Fruit fly (Drosophila melanogaster): ENCODE data around the gene ATP6AP2.

The ATP6AP2 gene

DNA sequence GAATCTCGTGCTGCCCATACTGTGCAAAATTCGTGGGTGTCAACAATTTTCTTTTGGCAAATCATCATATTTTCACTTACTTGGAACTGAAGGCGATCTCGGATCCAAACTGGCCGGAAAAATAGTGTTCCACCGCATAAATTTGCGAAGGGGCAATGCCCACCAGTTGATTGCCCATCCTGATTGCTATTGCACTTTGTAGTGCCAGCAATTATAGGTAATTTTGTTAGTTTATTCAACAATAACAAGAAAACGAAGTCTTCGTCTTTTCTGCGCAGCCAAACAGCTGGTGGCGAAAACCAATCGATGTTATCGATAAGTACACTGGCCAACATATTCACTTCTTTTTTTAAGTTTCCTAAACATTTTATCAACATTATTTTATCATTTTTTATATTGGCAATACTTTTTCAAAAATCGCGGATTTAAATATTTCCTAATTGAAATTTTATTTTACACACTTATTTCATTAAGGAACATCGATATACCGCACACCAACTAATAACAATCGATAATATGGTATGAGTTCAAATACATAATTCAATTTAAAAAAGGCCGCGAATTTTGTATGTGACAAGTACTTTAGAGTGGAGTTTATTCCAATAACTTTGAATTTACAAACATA, 14.8 kb upstream of the ATP6AP2 start, which contains the start of gene Vps15 (continued):
- TF ChIP-seq Stat92E (GFP tag; optimal IDR thresholded peaks at IDR 0.05) (peak in 1 of 3 experiments; percentile 77), fu2 (GFP tag; optimal IDR thresholded peaks at IDR 0.05) (peak; percentile 38), Hr51 (GFP tag; optimal IDR thresholded peaks at IDR 0.05) (peak; percentile 44 to 83), CG1832 (GFP tag; optimal IDR thresholded peaks at IDR 0.05) (no peak), tna (GFP tag; IDR thresholded peaks at IDR 0.05; ENCODE audit: partially characterized antibody) (peak; percentile 77; the same call in 1 of the 2 replicates), Atf3 (GFP tag; optimal IDR thresholded peaks at IDR 0.05) (peak; percentile 5), gcm (GFP tag; optimal IDR thresholded peaks at IDR 0.05) (peak; percentile 56), CG10654 (GFP tag; optimal IDR thresholded peaks at IDR 0.05) (peak; percentile 57), gcm2 (GFP tag; optimal IDR thresholded peaks at IDR 0.05) (no peak), inv (GFP tag; IDR thresholded peaks at IDR 0.05; ENCODE audit: partially characterized antibody) (peak; percentile 66), dmrt99B (tag; optimal IDR thresholded peaks at IDR 0.05) (peak; percentile 76), gce (GFP tag; IDR thresholded peaks at IDR 0.05) (no peak), tll (GFP tag; optimal IDR thresholded peaks at IDR 0.05) (no peak), CG4360 (GFP tag; IDR thresholded peaks at IDR 0.05) (0 out of 2 replicates have a peak, but pooled peaks have one; percentile 20), gsb-n (tag; optimal IDR thresholded peaks at IDR 0.05) (peak; percentile 77), chif (GFP tag; optimal IDR thresholded peaks at IDR 0.05) (peak; percentile 17 to 68), CG8388 (GFP tag; optimal IDR thresholded peaks at IDR 0.05) (peak; percentile 76), Fer2 (tag; optimal IDR thresholded peaks at IDR 0.05) (peak; percentile 62), lbe (GFP tag; optimal IDR thresholded peaks at IDR 0.05) (peak; percentile 61), NK7.1 (GFP tag; optimal IDR thresholded peaks at IDR 0.05) (peak; percentile 53), Vsx1 (GFP tag; optimal IDR thresholded peaks at IDR 0.05) (peak; percentile 24), ems (GFP tag; optimal IDR thresholded peaks at IDR 0.05) (peak; percentile 77), grn (GFP tag; optimal IDR thresholded peaks at IDR 0.05) (no peak), bab2 (GFP tag; optimal IDR thresholded peaks at IDR 0.05) (peak; percentile 67), CG17568 (GFP tag; optimal IDR thresholded peaks at IDR 0.05) (peak; percentile 61), Meics (GFP tag; optimal IDR thresholded peaks at IDR 0.05) (peak; percentile 81), jigr1 (GFP tag; IDR thresholded peaks at IDR 0.05) (no peak), Six4 (GFP tag; optimal IDR thresholded peaks at IDR 0.05) (peak; percentile 69), CG30403 (GFP tag; optimal IDR thresholded peaks at IDR 0.05) (peak; percentile 86), CG17829 (tag; optimal IDR thresholded peaks at IDR 0.05) (peak; percentile 88), ERR (GFP tag; optimal IDR thresholded peaks at IDR 0.05) (no peak), NC2α (GFP tag; optimal IDR thresholded peaks at IDR 0.05) (peak; percentile 27), wdn (GFP tag; IDR thresholded peaks at IDR 0.05) (peak; percentile 58; the same call in 1 of the 2 replicates), bsh (GFP tag; optimal IDR thresholded peaks at IDR 0.05) (peak in 1 of 2 experiments; percentile 82), hbn (GFP tag; IDR thresholded peaks at IDR 0.05; ENCODE audit: partially characterized antibody) (peak; percentile 91), CG9727 (GFP tag; optimal IDR thresholded peaks at IDR 0.05) (peak; percentile 72), Xbp1 (GFP tag; optimal IDR thresholded peaks at IDR 0.05) (peak; percentile 83), CG13123 (GFP tag; optimal IDR thresholded peaks at IDR 0.05) (peak; percentile 58), jumu (GFP tag; optimal IDR thresholded peaks at IDR 0.05) (peak; percentile 33), Dfd (GFP tag; optimal IDR thresholded peaks at IDR 0.05) (no peak), lilli (GFP tag; optimal IDR thresholded peaks at IDR 0.05) (peak; percentile 82), Pdp1 (GFP tag; optimal IDR thresholded peaks at IDR 0.05) (peak; percentile 53 to 88), Hr78 (GFP tag; optimal IDR thresholded peaks at IDR 0.05) (peak in 1 of 2 experiments; percentile 49), CG3995 (GFP tag; optimal IDR thresholded peaks at IDR 0.05) (peak; percentile 48), Opbp (GFP tag; IDR thresholded peaks at IDR 0.05; ENCODE audit: partially characterized antibody) (peak; percentile 50; the same call in 1 of the 3 replicates), CG17186 (GFP tag; optimal IDR thresholded peaks at IDR 0.05) (peak; percentile 68), Nf-YB (GFP tag; optimal IDR thresholded peaks at IDR 0.05) (peak; percentile 65)
